Worm (Caenorhabditis elegans) whole organism, L2 larva: ENCODE results near the gene T16G12.9.

Source experiments
- ama-1 ChIP-seq: fragments of 150-350 bp; optimal IDR thresholded peaks from 2 replicates; lab custom pipeline; 2018; ENCODE audit warnings: inconsistent platforms
- elt-3 ChIP-seq: sonication (generic microtip); optimal IDR thresholded peaks from 2 replicates; lab custom pipeline; 2017; ENCODE audit warnings: missing biosample characterization, missing genetic modification characterization
- lin-11 ChIP-seq: fragments of 150-350 bp; sonication (generic microtip); optimal IDR thresholded peaks from 2 replicates; lab custom pipeline; 2014; ENCODE audit warnings: missing biosample characterization, missing genetic modification characterization, inconsistent platforms, mixed read lengths
- nhr-10 ChIP-seq: sonication (generic microtip); optimal IDR thresholded peaks from 2 replicates; lab custom pipeline; 2017; ENCODE audit warnings: missing biosample characterization, missing genetic modification characterization
- nhr-237 ChIP-seq: fragments of 150-350 bp; optimal IDR thresholded peaks from 2 replicates; lab custom pipeline; 2014; ENCODE audit warnings: missing biosample characterization, missing genetic modification characterization
- nhr-25 ChIP-seq: fragments of 150-350 bp; sonication (generic microtip); optimal IDR thresholded peaks from 3 replicates; lab custom pipeline; 2014; ENCODE audit warnings: missing biosample characterization, missing genetic modification characterization
- skn-1 ChIP-seq: sonication (generic microtip); optimal IDR thresholded peaks from 2 replicates; lab custom pipeline; 2017; ENCODE audit warnings: missing biosample characterization, missing genetic modification characterization

ce11 chrIII:10033213-10033612, 44.8 kb downstream of the T16G12.9 start, which contains the start of gene M04D8.5:
- no peak for TF ChIP-seq lin-11
- TF ChIP-seq nhr-10 = no peak
- TF ChIP-seq elt-3 (tag; lab: Kevin White, UChicago) = no peak
- TF ChIP-seq skn-1 = no peak
- TF ChIP-seq nhr-25 = no peak
- no peak for TF ChIP-seq nhr-237 (tag; lab: Kevin White, UChicago)
- TF ChIP-seq ama-1 (lab: Kevin White, UChicago) = no peak
